Worm (Caenorhabditis elegans) whole organism, L3 larva: ENCODE data around the gene aat-4.
"Not testable (repeated sequence)": the region's sequence is repeated elsewhere in the genome, so short reads cannot be mapped to it uniquely, and the experiment has no call there.

Source experiments
- ceh-16 ChIP-seq: sonication (generic microtip); optimal IDR thresholded peaks from 2 replicates; lab custom pipeline; 2017; ENCODE audit warnings: missing biosample characterization, missing genetic modification characterization
- ceh-28 ChIP-seq: fragments of 150-350 bp; optimal IDR thresholded peaks from 2 replicates; lab custom pipeline; 2014; ENCODE audit warnings: missing biosample characterization, missing genetic modification reagents, missing genetic modification characterization
- daf-12 ChIP-seq: fragments of 150-350 bp; optimal IDR thresholded peaks from 2 replicates; lab custom pipeline; 2014; ENCODE audit warnings: missing biosample characterization, missing genetic modification reagents, missing genetic modification characterization
- egl-27 ChIP-seq: sonication (generic microtip); optimal IDR thresholded peaks from 4 replicates; lab custom pipeline; 2017; ENCODE audit warnings: missing biosample characterization, missing genetic modification reagents, missing genetic modification characterization
- elt-1 ChIP-seq: fragments of 150-350 bp; optimal IDR thresholded peaks from 2 replicates; lab custom pipeline; 2014; ENCODE audit warnings: missing biosample characterization, missing genetic modification characterization
- elt-2 ChIP-seq: sonication (generic microtip); optimal IDR thresholded peaks from 2 replicates; lab custom pipeline; 2016; ENCODE audit warnings: missing genetic modification reagents, mild to moderate bottlenecking, missing genetic modification characterization, missing compliant biosample characterization
- elt-3 ChIP-seq, 3 experiments: fragments of 150-350 bp in 1 of 3; sonication (generic microtip) in 2 of 3; optimal IDR thresholded peaks; 2 replicates in 2 of 3; 4 replicates in 1 of 3; lab custom pipeline; 2014 to 2017; ENCODE audit warnings: missing biosample characterization in 3 of 3, missing genetic modification characterization in 3 of 3
- eor-1 ChIP-seq, 2 experiments: fragments of 150-350 bp; optimal IDR thresholded peaks; 2 replicates each; lab custom pipeline; 2014 to 2018; ENCODE audit warnings: missing biosample characterization in 2 of 2, missing genetic modification characterization in 2 of 2
- fkh-2 ChIP-seq: fragments of 150-350 bp; optimal IDR thresholded peaks from 2 replicates; lab custom pipeline; 2014; ENCODE audit warnings: missing biosample characterization, missing genetic modification reagents, missing genetic modification characterization
- hmg-11 ChIP-seq: sonication (generic microtip); optimal IDR thresholded peaks from 2 replicates; lab custom pipeline; 2016; ENCODE audit warnings: missing genetic modification characterization, missing compliant biosample characterization
- jun-1 ChIP-seq: fragments of 150-350 bp; optimal IDR thresholded peaks from 2 replicates; lab custom pipeline; 2014; ENCODE audit warnings: missing biosample characterization, missing genetic modification reagents, missing genetic modification characterization
- lin-15B ChIP-seq: fragments of 150-350 bp; optimal IDR thresholded peaks from 2 replicates; lab custom pipeline; 2014; ENCODE audit warnings: missing biosample characterization, missing genetic modification characterization
- lin-39 ChIP-seq: fragments of 150-350 bp; optimal IDR thresholded peaks from 2 replicates; lab custom pipeline; 2018; ENCODE audit warnings: missing biosample characterization, missing genetic modification reagents, missing genetic modification characterization
- mml-1 ChIP-seq: fragments of 150-350 bp; sonication (generic microtip); optimal IDR thresholded peaks from 3 replicates; lab custom pipeline; 2014; ENCODE audit warnings: missing biosample characterization, missing genetic modification characterization
- nfya-1 ChIP-seq: sonication (generic microtip); optimal IDR thresholded peaks from 2 replicates; lab custom pipeline; 2017; ENCODE audit warnings: missing genetic modification characterization, mild to moderate bottlenecking, missing compliant biosample characterization, antibody characterized with exemption, moderate library complexity; ENCODE audit not compliant: insufficient read depth
- nhr-12 ChIP-seq: fragments of 150-350 bp; optimal IDR thresholded peaks from 2 replicates; lab custom pipeline; 2014; ENCODE audit warnings: missing biosample characterization, missing genetic modification characterization
- nhr-237 ChIP-seq: fragments of 150-350 bp; optimal IDR thresholded peaks from 2 replicates; lab custom pipeline; 2014; ENCODE audit warnings: missing biosample characterization, missing genetic modification characterization
- nhr-25 ChIP-seq: sonication (generic microtip); optimal IDR thresholded peaks from 2 replicates; lab custom pipeline; 2017; ENCODE audit warnings: missing biosample characterization, missing genetic modification characterization
- nhr-28 ChIP-seq: fragments of 150-350 bp; optimal IDR thresholded peaks from 2 replicates; lab custom pipeline; 2014; ENCODE audit warnings: missing biosample characterization, missing genetic modification characterization
- nhr-67 ChIP-seq: fragments of 150-350 bp; optimal IDR thresholded peaks from 2 replicates; lab custom pipeline; 2014; ENCODE audit warnings: missing biosample characterization, missing genetic modification characterization
- pha-4 ChIP-seq: fragments of 150-350 bp; optimal IDR thresholded peaks from 2 replicates; lab custom pipeline; 2014; ENCODE audit warnings: missing biosample characterization, missing genetic modification reagents, missing genetic modification characterization
- pqm-1 ChIP-seq: fragments of 150-350 bp; optimal IDR thresholded peaks from 2 replicates; lab custom pipeline; 2017; ENCODE audit warnings: missing biosample characterization, missing genetic modification characterization, inconsistent platforms
- snpc-4 ChIP-seq: fragments of 150-350 bp; optimal IDR thresholded peaks from 2 replicates; lab custom pipeline; 2014; ENCODE audit warnings: missing biosample characterization, missing genetic modification characterization
- tbx-2 ChIP-seq: sonication (generic microtip); optimal IDR thresholded peaks from 2 replicates; lab custom pipeline; 2016; ENCODE audit warnings: mild to moderate bottlenecking, missing genetic modification characterization, missing compliant biosample characterization
- unc-39 ChIP-seq: sonication (generic microtip); optimal IDR thresholded peaks from 4 replicates; lab custom pipeline; 2017; ENCODE audit warnings: missing biosample characterization, missing genetic modification characterization
- unc-62 ChIP-seq: fragments of 150-350 bp; sonication (generic microtip); optimal IDR thresholded peaks from 4 replicates; lab custom pipeline; 2014; ENCODE audit warnings: missing biosample characterization, missing genetic modification reagents, missing genetic modification characterization
- zag-1 ChIP-seq: fragments of 150-350 bp; optimal IDR thresholded peaks from 2 replicates; lab custom pipeline; 2014; ENCODE audit warnings: missing biosample characterization, missing genetic modification characterization
- ztf-11 ChIP-seq: fragments of 150-350 bp; optimal IDR thresholded peaks from 2 replicates; lab custom pipeline; 2014; ENCODE audit warnings: missing biosample characterization, missing genetic modification characterization
- ztf-4 ChIP-seq: fragments of 150-350 bp; optimal IDR thresholded peaks from 2 replicates; lab custom pipeline; 2014; ENCODE audit warnings: missing biosample characterization, missing genetic modification characterization

The aat-4 gene

DNA sequence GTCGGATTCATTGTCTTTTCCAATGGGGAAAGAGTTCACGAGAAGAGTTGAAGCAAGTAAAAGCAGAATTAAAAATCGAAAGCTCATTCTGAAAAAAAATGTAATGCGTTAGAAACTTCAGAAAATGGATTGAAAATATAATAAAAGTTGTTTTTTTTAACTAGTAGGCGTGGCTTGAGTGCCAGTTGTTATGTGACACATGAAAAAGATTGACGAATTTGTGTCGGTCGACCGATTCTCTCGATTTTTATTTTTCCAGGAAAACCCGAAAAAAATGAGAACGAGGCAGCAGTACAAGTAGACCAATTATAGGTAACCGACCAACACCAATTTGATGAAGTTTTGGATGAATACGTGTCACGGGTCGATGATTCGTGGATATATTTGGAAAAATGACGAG, 15.8 kb downstream of the aat-4 start, which contains the start of gene nlp-16:
Gene nlp-16, minus strand, starts transcription at position 101 of the 400 bp plus-strand sequence.
- TF ChIP-seq elt-1: no peak
- no peak for TF ChIP-seq snpc-4 (tag; lab: Kevin White, UChicago)
- no peak for TF ChIP-seq elt-2 (tag; lab: Kevin White, UChicago)
- TF ChIP-seq nhr-28 (tag; lab: Kevin White, UChicago): no peak

DNA sequence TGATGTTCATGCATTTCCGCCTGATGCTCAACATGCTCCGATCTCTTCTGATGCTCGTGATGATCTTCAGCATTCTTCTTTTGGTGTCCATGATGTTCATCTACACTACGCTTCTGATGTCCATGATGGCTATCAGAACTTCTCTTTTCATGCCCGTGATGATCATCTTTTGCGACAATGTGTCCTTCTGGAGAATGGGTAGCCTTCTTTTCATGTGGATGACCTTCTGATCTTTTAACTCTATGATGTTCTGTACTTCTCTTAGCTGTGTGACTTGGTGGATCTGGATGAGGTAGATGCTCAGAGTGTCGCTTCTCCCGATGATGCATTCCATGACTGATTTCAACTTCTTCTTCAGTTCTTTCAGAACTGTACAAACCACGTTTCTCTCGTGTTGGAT, 16.6 kb downstream of the aat-4 start:
- TF ChIP-seq nhr-67 (no peak), elt-3 (tag; optimal IDR thresholded peaks at IDR 0.05; lab: Kevin White, UChicago) (no peak), nhr-28 (tag; lab: Kevin White, UChicago) (no peak), zag-1 (tag; lab: Kevin White, UChicago) (no peak), lin-39 (tag; lab: Kevin White, UChicago) (no peak), daf-12 (tag; lab: Kevin White, UChicago) (no peak), ceh-16 (tag; lab: Kevin White, UChicago) (no peak), eor-1 (tag; optimal IDR thresholded peaks at IDR 0.05; lab: Kevin White, UChicago) (no peak), elt-1 (no peak), nhr-237 (tag; lab: Kevin White, UChicago) (no peak)

ce11 chrIV:6254635-6255034, 20.9 kb downstream of the aat-4 start, which contains the start of gene T13A10.64:
Gene T13A10.64 (plus strand): TSS chrIV:6254935.
- no peak for TF ChIP-seq nhr-12 (tag; lab: Kevin White, UChicago)
- no peak for TF ChIP-seq unc-39 (tag; lab: Kevin White, UChicago)
- TF ChIP-seq pha-4: no peak
- TF ChIP-seq nfya-1: no peak
- TF ChIP-seq, all 47 proteins: peak for 0

ce11 chrIV:6253000-6253399, 22.5 kb downstream of the aat-4 start, which contains the start of gene T13A10.2:
Gene T13A10.2 (plus strand): TSS chrIV:6253300.
- not testable (repeated sequence) for TF ChIP-seq nhr-25 (tag; lab: Kevin White, UChicago); unc-62; hmg-11
- TF ChIP-seq, all 47 proteins: peak for 0; not testable (repeated sequence) for 47

DNA sequence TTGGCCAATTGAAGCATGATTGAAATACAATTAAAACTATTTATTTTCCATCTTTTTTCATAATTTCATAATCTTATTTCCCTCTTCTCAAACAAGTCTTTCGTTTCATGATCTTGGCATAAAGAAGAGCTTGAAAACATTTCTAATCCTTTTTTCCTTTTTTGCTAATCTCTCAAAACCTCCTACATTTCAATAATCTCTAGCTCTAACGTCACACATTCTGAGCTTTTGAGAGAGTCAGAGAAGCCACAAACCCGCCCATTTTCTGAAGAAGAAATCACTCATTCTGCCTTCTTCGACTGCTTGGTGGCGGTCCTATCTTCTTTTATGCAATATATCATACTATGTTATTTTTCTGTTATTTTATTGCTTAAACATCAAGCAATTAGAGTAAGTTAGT, 25.9 kb downstream of the aat-4 start, which contains the start of gene F58F9.1:
Gene F58F9.1, plus strand, starts transcription at position 251 of the 400 bp plus-strand sequence.
- TF ChIP-seq lin-39 (tag; lab: Kevin White, UChicago) (peak; percentile 36), ceh-28 (tag; lab: Kevin White, UChicago) (no peak), elt-1 (no peak), nfya-1 (peak; percentile 19), nhr-237 (tag; lab: Kevin White, UChicago) (no peak), pqm-1 (tag; lab: Kevin White, UChicago) (no peak)

- TF ChIP-seq pqm-1 (tag; lab: Kevin White, UChicago): peak; percentile 57
- no peak for TF ChIP-seq jun-1 (tag; lab: Kevin White, UChicago)
- TF ChIP-seq ztf-11: no peak
- TF ChIP-seq elt-2 (tag; lab: Kevin White, UChicago): peak; percentile 77
- TF ChIP-seq pha-4: peak; percentile 43
- no peak for TF ChIP-seq lin-15B (tag; lab: Kevin White, UChicago)
- peak; percentile 0 for TF ChIP-seq ceh-28 (tag; lab: Kevin White, UChicago)
Observed at ce11 chrIV:6248486-6248885, 27.0 kb downstream of the aat-4 start, which contains the start of gene acox-3. Gene acox-3 (minus strand): TSS chrIV:6248492.

DNA sequence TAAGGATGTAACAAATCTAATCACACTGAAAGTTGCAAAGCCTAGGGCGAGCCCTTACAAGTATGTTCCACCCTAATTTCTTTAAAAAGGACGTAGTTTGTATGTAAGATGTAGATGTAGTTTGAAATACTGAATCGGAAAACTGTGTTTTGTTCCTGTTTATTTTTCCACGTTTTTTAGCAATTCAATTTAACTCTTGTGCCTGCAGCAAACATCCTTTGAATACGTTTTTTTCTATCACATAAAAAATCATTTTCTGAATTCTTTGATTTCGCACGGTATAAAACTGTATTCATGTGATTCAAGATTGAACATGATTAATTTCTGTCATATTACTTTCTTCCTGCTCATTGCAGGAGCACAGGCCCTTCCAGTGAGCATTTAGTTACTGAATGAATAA, 35.5 kb downstream of the aat-4 start, which contains the start of gene F58F9.9:
Gene F58F9.9, plus strand, starts transcription at position 301 of the 400 bp plus-strand sequence.
- TF ChIP-seq mml-1 (tag; lab: Kevin White, UChicago) (no peak), ztf-4 (tag; lab: Kevin White, UChicago) (no peak), jun-1 (tag; lab: Kevin White, UChicago) (no peak), unc-39 (tag; lab: Kevin White, UChicago) (no peak), ceh-28 (tag; lab: Kevin White, UChicago) (no peak), pha-4 (no peak), ceh-16 (tag; lab: Kevin White, UChicago) (no peak), nfya-1 (no peak), tbx-2 (tag; lab: Kevin White, UChicago) (no peak), egl-27 (tag; lab: Kevin White, UChicago) (no peak), pqm-1 (tag; lab: Kevin White, UChicago) (no peak), elt-1 (no peak), hmg-11 (no peak), nhr-67 (no peak), fkh-2 (no peak), lin-39 (tag; lab: Kevin White, UChicago) (no peak), eor-1 (tag; optimal IDR thresholded peaks at IDR 0.05; lab: Kevin White, UChicago) (no peak)
